Fruit fly (Drosophila melanogaster) whole organism, embryonic: ENCODE results near the gene mahe.

Source experiments
- Ada2b ChIP-seq: fragments of 200-800 bp; sonication (Bioruptor generic); IDR thresholded peaks from 2 replicates; pipeline ENCODE4 v1.3.6; 2022; ENCODE audit warnings: missing biosample characterization, missing genetic modification characterization
- B-H1 ChIP-seq: fragments of 200-800 bp; sonication (Bioruptor generic); IDR thresholded peaks from 3 replicates; pipeline ENCODE4 v1.3.6; 2022; ENCODE audit warnings: missing biosample characterization, missing genetic modification characterization
- BtbVII ChIP-seq: fragments of 200-800 bp; sonication (Bioruptor generic); optimal IDR thresholded peaks from 3 replicates; lab custom pipeline; 2017; ENCODE audit warnings: missing biosample characterization, mild to moderate bottlenecking, missing genetic modification characterization
- CG10147 ChIP-seq: fragments of 200-800 bp; sonication (Bioruptor generic); optimal IDR thresholded peaks from 2 replicates; lab custom pipeline; 2019; ENCODE audit warnings: missing biosample characterization, mild to moderate bottlenecking, missing genetic modification characterization, moderate library complexity
- CG10431 ChIP-seq: fragments of 200-800 bp; sonication (Bioruptor generic); optimal IDR thresholded peaks from 3 replicates; lab custom pipeline; 2018; ENCODE audit warnings: missing biosample characterization, mild to moderate bottlenecking, missing genetic modification characterization
- CG11456 ChIP-seq: fragments of 200-800 bp; sonication (Bioruptor generic); IDR thresholded peaks from 3 replicates; pipeline ENCODE4 v1.3.6; 2022; ENCODE audit warnings: missing biosample characterization, missing genetic modification characterization
- CG12391 ChIP-seq: fragments of 200-800 bp; sonication (Bioruptor generic); optimal IDR thresholded peaks from 3 replicates; lab custom pipeline; 2018; ENCODE audit warnings: missing biosample characterization, mild to moderate bottlenecking, missing genetic modification characterization, moderate library complexity
- CG12744 ChIP-seq: fragments of 200-800 bp; sonication (Bioruptor generic); optimal IDR thresholded peaks from 2 replicates; lab custom pipeline; 2016; ENCODE audit warnings: missing biosample characterization, missing genetic modification characterization
- CG12942 ChIP-seq: fragments of 200-800 bp; sonication (Bioruptor generic); optimal IDR thresholded peaks from 3 replicates; lab custom pipeline; 2016; ENCODE audit warnings: missing biosample characterization, missing genetic modification characterization
- CG15601 ChIP-seq: fragments of 200-800 bp; sonication (Bioruptor generic); optimal IDR thresholded peaks from 3 replicates; lab custom pipeline; 2019; ENCODE audit warnings: missing biosample characterization, mild to moderate bottlenecking, missing genetic modification characterization, moderate library complexity
- CG16779 ChIP-seq: fragments of 200-800 bp; sonication (Bioruptor generic); IDR thresholded peaks from 2 replicates; pipeline ENCODE4 v1.3.6; 2022; ENCODE audit warnings: missing biosample characterization, missing genetic modification characterization
- CG17802 ChIP-seq: fragments of 200-800 bp; sonication (Bioruptor generic); optimal IDR thresholded peaks from 2 replicates; lab custom pipeline; 2018; ENCODE audit warnings: missing biosample characterization, mild to moderate bottlenecking, missing genetic modification characterization, moderate library complexity
- CG32767 ChIP-seq: fragments of 200-800 bp; sonication (Bioruptor generic); IDR thresholded peaks from 2 replicates; pipeline ENCODE4 v1.3.6; 2022; ENCODE audit warnings: missing biosample characterization, missing genetic modification characterization
- CG3995 ChIP-seq: fragments of 200-800 bp; sonication (Bioruptor generic); optimal IDR thresholded peaks from 3 replicates; lab custom pipeline; 2016; ENCODE audit warnings: missing biosample characterization, missing genetic modification characterization
- CG4360 ChIP-seq: fragments of 200-800 bp; sonication (Bioruptor generic); IDR thresholded peaks from 2 replicates; pipeline ENCODE4 v1.3.6; 2022; ENCODE audit warnings: missing biosample characterization, missing genetic modification characterization
- CG8290 ChIP-seq, 3 experiments: fragments of 200-800 bp; sonication (Bioruptor generic); optimal IDR thresholded peaks; 2 replicates each; lab custom pipeline; 2016 to 2019; ENCODE audit warnings: missing biosample characterization in 3 of 3, missing genetic modification characterization in 3 of 3, mild to moderate bottlenecking in 2 of 3, moderate library complexity in 1 of 3
- CG9817 ChIP-seq: fragments of 200-800 bp; sonication (Bioruptor generic); optimal IDR thresholded peaks from 2 replicates; lab custom pipeline; 2018; ENCODE audit warnings: missing biosample characterization, mild to moderate bottlenecking, missing genetic modification characterization, moderate library complexity
- Dref ChIP-seq: fragments of 200-800 bp; sonication (Bioruptor generic); IDR thresholded peaks from 2 replicates; pipeline ENCODE4 v1.3.6; 2022; ENCODE audit warnings: missing biosample characterization, missing genetic modification characterization
- H15 ChIP-seq: fragments of 200-800 bp; sonication (Bioruptor generic); IDR thresholded peaks from 3 replicates; pipeline ENCODE4 v1.3.6; 2022; ENCODE audit warnings: missing biosample characterization, missing genetic modification characterization
- HHEX ChIP-seq: fragments of 200-800 bp; sonication (Bioruptor generic); optimal IDR thresholded peaks from 3 replicates; lab custom pipeline; 2017; ENCODE audit warnings: missing biosample characterization, mild to moderate bottlenecking, missing genetic modification characterization, missing genetic modification reagents
- MBD-R2 ChIP-seq: fragments of 200-800 bp; sonication (Bioruptor generic); IDR thresholded peaks from 2 replicates; pipeline ENCODE4 v1.3.6; 2022; ENCODE audit warnings: missing biosample characterization, missing genetic modification characterization
- Oli ChIP-seq: fragments of 200-800 bp; sonication (Bioruptor generic); optimal IDR thresholded peaks from 2 replicates; lab custom pipeline; 2018; ENCODE audit warnings: missing biosample characterization, mild to moderate bottlenecking, missing genetic modification characterization, moderate library complexity
- Optix ChIP-seq: fragments of 200-800 bp; sonication (Bioruptor generic); IDR thresholded peaks from 3 replicates; pipeline ENCODE4 v1.3.6; 2022; ENCODE audit warnings: missing biosample characterization, missing genetic modification characterization
- Sox102F ChIP-seq: fragments of 200-800 bp; sonication (Bioruptor generic); optimal IDR thresholded peaks from 2 replicates; lab custom pipeline; 2018; ENCODE audit warnings: missing biosample characterization, mild to moderate bottlenecking, missing genetic modification characterization, moderate library complexity
- Sry-β ChIP-seq: fragments of 200-800 bp; sonication (Bioruptor generic); optimal IDR thresholded peaks from 2 replicates; lab custom pipeline; 2018; ENCODE audit warnings: missing biosample characterization, mild to moderate bottlenecking, missing genetic modification characterization, moderate library complexity
- Trl ChIP-seq, 3 experiments: fragments of >200 bp in 2 of 3; fragments of 200-800 bp in 1 of 3; sonication (Bioruptor generic) in 1 of 3; optimal IDR thresholded peaks; 2 replicates in 1 of 3; 3 replicates in 2 of 3; lab custom pipeline; 2016 to 2017; ENCODE audit warnings: missing biosample characterization in 1 of 3, missing genetic modification characterization in 1 of 3
- Usf ChIP-seq: fragments of 200-800 bp; sonication (Bioruptor generic); optimal IDR thresholded peaks from 2 replicates; lab custom pipeline; 2017; ENCODE audit warnings: missing genotype, missing biosample characterization, missing genetic modification characterization
- Xrp1 ChIP-seq: fragments of 200-800 bp; sonication (Bioruptor generic); IDR thresholded peaks from 2 replicates; pipeline ENCODE4 v1.3.6; 2022; ENCODE audit warnings: missing biosample characterization, missing genetic modification characterization
- ab ChIP-seq: fragments of 200-800 bp; sonication (Bioruptor generic); optimal IDR thresholded peaks from 2 replicates; lab custom pipeline; 2016; ENCODE audit warnings: missing biosample characterization, missing genetic modification characterization
- ac ChIP-seq: fragments of 200-800 bp; sonication (Bioruptor generic); optimal IDR thresholded peaks from 3 replicates; lab custom pipeline; 2017; ENCODE audit warnings: missing biosample characterization, mild to moderate bottlenecking, missing genetic modification characterization
- ato ChIP-seq: fragments of 200-800 bp; sonication (Bioruptor generic); IDR thresholded peaks from 2 replicates; pipeline ENCODE4 v1.3.6; 2022; ENCODE audit warnings: missing biosample characterization, missing genetic modification characterization; ENCODE audit not compliant: partially characterized antibody
- br ChIP-seq: fragments of >200 bp; optimal IDR thresholded peaks from 2 replicates; lab custom pipeline; 2017
- en ChIP-seq: fragments of 200-800 bp; sonication (Bioruptor generic); optimal IDR thresholded peaks from 2 replicates; lab custom pipeline; 2016; ENCODE audit warnings: missing biosample characterization, missing genetic modification characterization
- eyg ChIP-seq: fragments of 200-800 bp; sonication (Bioruptor generic); optimal IDR thresholded peaks from 3 replicates; lab custom pipeline; 2016; ENCODE audit warnings: missing biosample characterization, missing genetic modification characterization
- gfzf ChIP-seq: fragments of 200-800 bp; sonication (Bioruptor generic); optimal IDR thresholded peaks from 2 replicates; lab custom pipeline; 2016; ENCODE audit warnings: missing biosample characterization, mild to moderate bottlenecking, missing genetic modification characterization, moderate library complexity
- gsb-n ChIP-seq: fragments of 200-800 bp; sonication (Bioruptor generic); optimal IDR thresholded peaks from 3 replicates; lab custom pipeline; 2018; ENCODE audit warnings: missing biosample characterization, mild to moderate bottlenecking, missing genetic modification characterization
- kay ChIP-seq: fragments of 200-800 bp; sonication (Bioruptor generic); optimal IDR thresholded peaks from 2 replicates; lab custom pipeline; 2016; ENCODE audit warnings: missing biosample characterization, missing genetic modification characterization
- knrl ChIP-seq: fragments of 200-800 bp; sonication (Bioruptor generic); IDR thresholded peaks from 3 replicates; pipeline ENCODE4 v1.3.6; 2022; ENCODE audit warnings: missing biosample characterization, missing genetic modification characterization; ENCODE audit not compliant: partially characterized antibody
- onecut ChIP-seq: fragments of 200-800 bp; sonication (Bioruptor generic); IDR thresholded peaks from 2 replicates; pipeline ENCODE4 v1.3.6; 2022; ENCODE audit warnings: missing biosample characterization, missing genetic modification characterization
- pho ChIP-seq: fragments of 200-800 bp; sonication (Bioruptor generic); optimal IDR thresholded peaks from 2 replicates; lab custom pipeline; 2016; ENCODE audit warnings: missing biosample characterization, missing genetic modification characterization
- pros ChIP-seq: fragments of 200-800 bp; sonication (Bioruptor generic); optimal IDR thresholded peaks from 3 replicates; lab custom pipeline; 2019; ENCODE audit warnings: missing biosample characterization, mild to moderate bottlenecking, missing genetic modification characterization, moderate library complexity
- run ChIP-seq: fragments of 200-800 bp; sonication (Bioruptor generic); optimal IDR thresholded peaks from 3 replicates; lab custom pipeline; 2018; ENCODE audit warnings: missing biosample characterization, mild to moderate bottlenecking, missing genetic modification characterization
- scrt ChIP-seq: fragments of 200-800 bp; sonication (Bioruptor generic); optimal IDR thresholded peaks from 2 replicates; lab custom pipeline; 2018; ENCODE audit warnings: missing biosample characterization, mild to moderate bottlenecking, missing genetic modification characterization, moderate library complexity
- sna ChIP-seq: fragments of 200-800 bp; sonication (Bioruptor generic); IDR thresholded peaks from 2 replicates; pipeline ENCODE4 v1.3.6; 2022; ENCODE audit warnings: missing biosample characterization, missing genetic modification characterization; ENCODE audit not compliant: partially characterized antibody
- sob ChIP-seq: fragments of 200-800 bp; sonication (Bioruptor generic); IDR thresholded peaks from 2 replicates; pipeline ENCODE4 v1.3.6; 2022; ENCODE audit warnings: missing biosample characterization, missing genetic modification characterization
- toy ChIP-seq: fragments of 200-800 bp; sonication (Bioruptor generic); IDR thresholded peaks from 2 replicates; pipeline ENCODE4 v1.3.6; 2022; ENCODE audit warnings: missing biosample characterization, missing genetic modification characterization
- trh ChIP-seq: fragments of 200-800 bp; sonication (Bioruptor generic); optimal IDR thresholded peaks from 2 replicates; lab custom pipeline; 2016; ENCODE audit warnings: missing biosample characterization, missing genetic modification characterization
- tx ChIP-seq: fragments of 200-800 bp; sonication (Bioruptor generic); optimal IDR thresholded peaks from 2 replicates; lab custom pipeline; 2016; ENCODE audit warnings: missing biosample characterization, missing genetic modification characterization
- unpg ChIP-seq: fragments of 200-800 bp; sonication (Bioruptor generic); optimal IDR thresholded peaks from 3 replicates; lab custom pipeline; 2018; ENCODE audit warnings: missing biosample characterization, mild to moderate bottlenecking, missing genetic modification characterization, moderate library complexity

The mahe gene

dm6 chrX:7972363-7972942, 41.3 kb upstream of the mahe start (continued):
- peak; percentile 88 for TF ChIP-seq CG15601
- TF ChIP-seq Trl (optimal IDR thresholded peaks at IDR 0.05; lab: Kevin White, UChicago): no peak
- peak; percentile 56 for TF ChIP-seq Trl (GFP tag; optimal IDR thresholded peaks at IDR 0.05; lab: Kevin White, UChicago)
- TF ChIP-seq CG9817: peak; percentile 74
- no peak for TF ChIP-seq sna
- TF ChIP-seq knrl: no peak
- TF ChIP-seq ab (GFP tag; lab: Kevin White, UChicago): peak; percentile 42
- TF ChIP-seq Dref (GFP tag; lab: Robert Waterston, UW): no peak
- peak; percentile 81 for TF ChIP-seq CG10147 (GFP tag; lab: Kevin White, UChicago)
- TF ChIP-seq MBD-R2 (GFP tag; lab: Robert Waterston, UW): peak; percentile 62; the same call in 1 of the 2 replicates
- TF ChIP-seq pho (GFP tag; lab: Kevin White, UChicago): no peak
- peak; percentile 90 for TF ChIP-seq HHEX (GFP tag; lab: Kevin White, UChicago)
- TF ChIP-seq CG16779 (GFP tag; lab: Robert Waterston, UW): peak; percentile 52; the same call in 1 of the 2 replicates
- TF ChIP-seq CG11456 (GFP tag; lab: Robert Waterston, UW): peak; percentile 88
- TF ChIP-seq pros: peak; percentile 60
- peak; percentile 90 for TF ChIP-seq CG12391 (tag; lab: Kevin White, UChicago)
- TF ChIP-seq ac: peak; percentile 12
- TF ChIP-seq en (GFP tag; lab: Kevin White, UChicago): peak; percentile 22
- TF ChIP-seq Usf (GFP tag; lab: Kevin White, UChicago): peak; percentile 55
- TF ChIP-seq CG3995 (GFP tag; lab: Kevin White, UChicago): no peak
- TF ChIP-seq gsb-n (tag; lab: Kevin White, UChicago): peak; percentile 90
- peak; percentile 96 for TF ChIP-seq Xrp1 (GFP tag; lab: Robert Waterston, UW)
- peak; percentile 71 for TF ChIP-seq CG17802 (tag; lab: Kevin White, UChicago)
- TF ChIP-seq scrt (GFP tag; lab: Kevin White, UChicago): peak; percentile 77
- peak; percentile 90 for TF ChIP-seq Ada2b (GFP tag; lab: Robert Waterston, UW)
- peak; percentile 89 for TF ChIP-seq Optix (GFP tag; lab: Robert Waterston, UW)
- TF ChIP-seq eyg (GFP tag; lab: Kevin White, UChicago): peak; percentile 9
- TF ChIP-seq run: peak; percentile 77
- TF ChIP-seq Sox102F (GFP tag; lab: Kevin White, UChicago): peak; percentile 91
- peak; percentile 66 for TF ChIP-seq kay (GFP tag; lab: Kevin White, UChicago)
- TF ChIP-seq Sry-β (GFP tag; lab: Kevin White, UChicago): peak; percentile 41
- peak; percentile 93 for TF ChIP-seq unpg (GFP tag; lab: Kevin White, UChicago)
- TF ChIP-seq ato (GFP tag; lab: Robert Waterston, UW): no peak
- peak; percentile 52 for TF ChIP-seq CG4360 (GFP tag; lab: Robert Waterston, UW)
- TF ChIP-seq br: no peak
- TF ChIP-seq gfzf (GFP tag; lab: Kevin White, UChicago): no peak
- TF ChIP-seq CG8290 (GFP tag; optimal IDR thresholded peaks at IDR 0.05; lab: Kevin White, UChicago): peak; percentile 52
- peak in 1 of 2 experiments; percentile 84 for TF ChIP-seq CG8290 (tag; optimal IDR thresholded peaks at IDR 0.05; lab: Kevin White, UChicago)
- peak; percentile 82 for TF ChIP-seq BtbVII (GFP tag; lab: Kevin White, UChicago)
- TF ChIP-seq onecut: peak; percentile 87
- peak; percentile 21 for TF ChIP-seq CG12744 (GFP tag; lab: Kevin White, UChicago)
- TF ChIP-seq CG32767 (GFP tag; lab: Robert Waterston, UW): peak; percentile 77
- TF ChIP-seq sob: peak; percentile 88
- TF ChIP-seq CG12942 (GFP tag; lab: Kevin White, UChicago): peak; percentile 71
- TF ChIP-seq tx (GFP tag; lab: Kevin White, UChicago): peak; percentile 5
- TF ChIP-seq trh: peak; percentile 62
- peak; percentile 89 for TF ChIP-seq H15
- peak; percentile 46 for TF ChIP-seq CG10431 (GFP tag; lab: Kevin White, UChicago)
- TF ChIP-seq Oli (tag; lab: Kevin White, UChicago): peak; percentile 91
- peak; percentile 85 for TF ChIP-seq B-H1 (GFP tag; lab: Robert Waterston, UW)
- 0 out of 2 replicates have a peak, but pooled peaks have one; percentile 52 for TF ChIP-seq toy
